Worm (Caenorhabditis elegans): ENCODE results near the gene R07G3.7.

Gene R07G3.7

DNA sequence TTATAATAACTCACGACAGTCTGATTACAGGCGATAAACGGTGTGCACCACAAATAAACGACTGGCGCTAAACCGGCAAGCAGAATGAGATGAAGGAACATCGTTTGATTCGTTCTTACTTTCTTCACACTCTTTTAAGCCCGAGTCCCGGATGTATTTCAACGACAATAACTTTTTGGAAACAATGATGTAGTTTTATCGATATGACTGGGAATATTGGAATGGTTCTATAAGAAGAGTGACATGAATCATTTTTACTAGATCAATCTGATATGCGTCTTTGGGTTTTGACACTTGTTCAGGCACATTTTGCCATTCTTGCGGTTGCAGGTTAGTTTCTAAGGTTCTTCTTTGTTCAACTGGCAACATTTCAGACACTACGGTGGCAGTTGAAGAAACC, 52.0 kb downstream of the R07G3.7 start, which contains the start of the genes ZK1290.11 and ZK1290.1:
Gene ZK1290.11 (minus strand): TSS at position 101 of the 400 bp plus-strand sequence.
Gene ZK1290.1 (plus strand): TSS at position 271 of the 400 bp plus-strand sequence.
- no peak for TF ChIP-seq tra-4 (tag; optimal IDR thresholded peaks at IDR 0.05)
- no peak for TF ChIP-seq hmg-4 (GFP tag; optimal IDR thresholded peaks at IDR 0.05)
- no peak for TF ChIP-seq ceh-13 (GFP tag; optimal IDR thresholded peaks at IDR 0.05)
- no peak for TF ChIP-seq F13C5.2 (tag; optimal IDR thresholded peaks at IDR 0.05)
- no peak for TF ChIP-seq flt-1 (GFP tag; IDR thresholded peaks at IDR 0.05)
- no peak for TF ChIP-seq tbx-37 (GFP tag; conservative IDR thresholded peaks at IDR 0.05)
- TF ChIP-seq sea-1 (GFP tag; conservative IDR thresholded peaks at IDR 0.05): no peak
- TF ChIP-seq ets-7 (tag; optimal IDR thresholded peaks at IDR 0.05): no peak
- TF ChIP-seq ama-1 (optimal IDR thresholded peaks at IDR 0.05): no peak
- no peak for TF ChIP-seq hnd-1 (tag; optimal IDR thresholded peaks at IDR 0.05)
- TF ChIP-seq B0310.2 (tag; optimal IDR thresholded peaks at IDR 0.05): no peak
- no peak for TF ChIP-seq pes-1 (GFP tag; IDR thresholded peaks at IDR 0.05)
- no peak for TF ChIP-seq tbx-11 (GFP tag; IDR thresholded peaks at IDR 0.05)
- no peak for TF ChIP-seq hmbx-1 (tag; optimal IDR thresholded peaks at IDR 0.05)
- no peak for TF ChIP-seq scrt-1 (GFP tag; IDR thresholded peaks at IDR 0.05)
- TF ChIP-seq aly-1 (tag; optimal IDR thresholded peaks at IDR 0.05): no peak
- no peak for TF ChIP-seq ceh-36 (tag; optimal IDR thresholded peaks at IDR 0.05)
